Worm (Caenorhabditis elegans) whole organism, early embryonic: ENCODE data around the gene his-62.

ENCODE experiments used
- F13C5.2 ChIP-seq: sonication (generic microtip); optimal IDR thresholded peaks from 2 replicates; lab custom pipeline; 2017; ENCODE audit warnings: mild to moderate bottlenecking, missing genetic modification characterization, inconsistent platforms, missing compliant biosample characterization
- aly-1 ChIP-seq: sonication (generic microtip); optimal IDR thresholded peaks from 2 replicates; lab custom pipeline; 2016; ENCODE audit warnings: missing genetic modification characterization, missing compliant biosample characterization
- ama-1 ChIP-seq: fragments of 150-350 bp; optimal IDR thresholded peaks from 2 replicates; lab custom pipeline; 2014
- flt-1 ChIP-seq: fragments of 200-800 bp; sonication (Bioruptor generic); IDR thresholded peaks from 2 replicates; pipeline ENCODE4 v1.3.6; 2022; ENCODE audit warnings: missing genetic modification characterization, missing compliant biosample characterization
- hmg-4 ChIP-seq: fragments of 200-800 bp; sonication (Bioruptor generic); optimal IDR thresholded peaks from 2 replicates; lab custom pipeline; 2018; ENCODE audit warnings: mild to moderate bottlenecking, missing genetic modification characterization, missing compliant biosample characterization
- tbx-37 ChIP-seq: fragments of 200-800 bp; sonication (Bioruptor generic); conservative IDR thresholded peaks from 2 replicates; pipeline ENCODE4 v1.3.6; 2022; ENCODE audit warnings: missing genetic modification reagents, missing genetic modification characterization, missing compliant biosample characterization

DNA sequence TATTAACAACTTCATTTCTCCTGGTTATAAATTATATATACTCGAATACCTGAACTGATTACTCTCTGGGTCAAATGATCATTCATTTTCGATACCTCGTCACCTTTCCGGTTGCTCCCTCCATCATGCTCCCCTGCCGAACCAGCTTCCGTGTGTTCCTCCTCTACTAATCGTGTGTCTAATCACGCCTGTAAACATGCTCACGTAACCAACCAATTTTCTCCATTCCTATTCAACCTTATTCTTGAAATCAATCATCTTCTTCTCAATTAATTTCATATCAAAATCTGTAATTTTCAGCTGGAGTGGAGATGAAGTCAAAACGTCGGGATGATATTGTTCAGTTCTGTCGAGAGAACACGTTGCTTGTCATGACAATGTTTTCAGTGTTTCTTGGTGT is 17.0 kb downstream of the his-62 start, which contains the start of gene glt-6:
- TF ChIP-seq hmg-4 (GFP tag; lab: Kevin White, UChicago) (no peak), ama-1 (lab: Kevin White, UChicago) (no peak), tbx-37 (GFP tag; lab: Robert Waterston, UW) (no peak), aly-1 (tag; lab: Kevin White, UChicago) (no peak), flt-1 (GFP tag; lab: Robert Waterston, UW) (no peak), F13C5.2 (no peak)
